Worm (Caenorhabditis elegans) whole organism, L4 larva: ENCODE measurements around the gene dmd-9.

Source experiments
- F10B5.3 ChIP-seq: sonication (generic microtip); optimal IDR thresholded peaks from 2 replicates; lab custom pipeline; 2016; ENCODE audit warnings: mild to moderate bottlenecking, missing genetic modification characterization, missing compliant biosample characterization
- ZK546.5 ChIP-seq, 2 experiments: sonication (generic microtip); optimal IDR thresholded peaks; 2 replicates each; lab custom pipeline; 2017; ENCODE audit warnings: missing biosample characterization in 2 of 2, missing genetic modification characterization in 2 of 2
- aly-2 ChIP-seq: sonication (generic microtip); optimal IDR thresholded peaks from 2 replicates; lab custom pipeline; 2018; ENCODE audit warnings: missing biosample characterization, missing genetic modification characterization
- ceh-28 ChIP-seq: fragments of 150-350 bp; optimal IDR thresholded peaks from 2 replicates; lab custom pipeline; 2014; ENCODE audit warnings: missing biosample characterization, missing genetic modification reagents, missing genetic modification characterization
- ceh-82 ChIP-seq: sonication (generic microtip); optimal IDR thresholded peaks from 2 replicates; lab custom pipeline; 2017; ENCODE audit warnings: missing biosample characterization, missing genetic modification characterization
- duxl-1 ChIP-seq: sonication (generic microtip); optimal IDR thresholded peaks from 2 replicates; lab custom pipeline; 2016; ENCODE audit warnings: mild to moderate bottlenecking, missing genetic modification characterization, moderate library complexity, missing compliant biosample characterization; ENCODE audit not compliant: poor library complexity
- dve-1 ChIP-seq: sonication (generic microtip); optimal IDR thresholded peaks from 2 replicates; lab custom pipeline; 2017; ENCODE audit warnings: antibody characterized with exemption, mild to moderate bottlenecking, missing genetic modification characterization, missing compliant biosample characterization; ENCODE audit not compliant: insufficient read depth
- egl-27 ChIP-seq: sonication (generic microtip); optimal IDR thresholded peaks from 3 replicates; lab custom pipeline; 2017; ENCODE audit warnings: missing biosample characterization, missing genetic modification reagents, missing genetic modification characterization
- egl-43 ChIP-seq: fragments of 200-800 bp; sonication (Bioruptor generic); IDR thresholded peaks from 2 replicates; pipeline ENCODE4 v1.3.6; 2022; ENCODE audit warnings: missing genetic modification reagents, missing genetic modification characterization, missing compliant biosample characterization
- fos-1 ChIP-seq: fragments of 150-350 bp; optimal IDR thresholded peaks from 2 replicates; lab custom pipeline; 2014; ENCODE audit warnings: missing biosample characterization, missing genetic modification characterization
- hlh-30 ChIP-seq: sonication (generic microtip); optimal IDR thresholded peaks from 2 replicates; lab custom pipeline; 2017; ENCODE audit warnings: antibody characterized with exemption, mild to moderate bottlenecking, missing genetic modification characterization, missing compliant biosample characterization; ENCODE audit not compliant: insufficient read depth
- hmg-1.1 ChIP-seq: fragments of 200-800 bp; sonication (Bioruptor generic); IDR thresholded peaks from 2 replicates; pipeline ENCODE4 v1.3.6; 2022; ENCODE audit warnings: missing genetic modification reagents, missing genetic modification characterization, missing compliant biosample characterization
- jun-1 ChIP-seq: fragments of 150-350 bp; optimal IDR thresholded peaks from 2 replicates; lab custom pipeline; 2014; ENCODE audit warnings: missing biosample characterization, missing genetic modification reagents, missing genetic modification characterization
- lin-13 ChIP-seq: fragments of 150-350 bp; optimal IDR thresholded peaks from 2 replicates; lab custom pipeline; 2014; ENCODE audit warnings: missing biosample characterization, missing genetic modification reagents, missing genetic modification characterization
- lin-38 ChIP-seq: fragments of 200-800 bp; sonication (Bioruptor generic); IDR thresholded peaks from 2 replicates; pipeline ENCODE4 v1.3.6; 2022; ENCODE audit warnings: missing genetic modification reagents, missing genetic modification characterization, missing compliant biosample characterization
- mdl-1 ChIP-seq, 2 experiments: fragments of 150-350 bp in 1 of 2; sonication (generic microtip) in 1 of 2; optimal IDR thresholded peaks; 2 replicates each; lab custom pipeline; 2014 to 2017; ENCODE audit warnings: missing biosample characterization in 2 of 2, missing genetic modification characterization in 2 of 2
- mdt-29 ChIP-seq: fragments of 200-800 bp; sonication (Bioruptor generic); IDR thresholded peaks from 2 replicates; pipeline ENCODE4 v1.3.6; 2022; ENCODE audit warnings: missing genetic modification reagents, missing genetic modification characterization, missing compliant biosample characterization
- mep-1 ChIP-seq: fragments of 150-350 bp; sonication (generic microtip); optimal IDR thresholded peaks from 3 replicates; lab custom pipeline; 2014; ENCODE audit warnings: missing biosample characterization, missing genetic modification characterization
- mes-2 ChIP-seq: sonication (generic microtip); optimal IDR thresholded peaks from 2 replicates; lab custom pipeline; 2016; ENCODE audit warnings: missing genotype, mild to moderate bottlenecking, missing genetic modification characterization, missing compliant biosample characterization; ENCODE audit not compliant: poor library complexity, severe bottlenecking
- nhr-10 ChIP-seq: fragments of 150-350 bp; optimal IDR thresholded peaks from 2 replicates; lab custom pipeline; 2014; ENCODE audit warnings: missing biosample characterization, missing genetic modification characterization
- nhr-111 ChIP-seq: fragments of 200-800 bp; sonication (Bioruptor generic); optimal IDR thresholded peaks from 2 replicates; lab custom pipeline; 2018; ENCODE audit warnings: mild to moderate bottlenecking, missing genetic modification characterization, missing compliant biosample characterization
- nhr-28 ChIP-seq: fragments of 150-350 bp; optimal IDR thresholded peaks from 2 replicates; lab custom pipeline; 2014; ENCODE audit warnings: missing biosample characterization, missing genetic modification characterization
- nhr-42 ChIP-seq: fragments of 200-800 bp; sonication (Bioruptor generic); IDR thresholded peaks from 2 replicates; pipeline ENCODE4 v1.3.6; 2022; ENCODE audit warnings: missing genetic modification characterization, missing compliant biosample characterization
- nhr-48 ChIP-seq: sonication (generic microtip); optimal IDR thresholded peaks from 2 replicates; lab custom pipeline; 2016; ENCODE audit warnings: mild to moderate bottlenecking, missing genetic modification characterization, missing compliant biosample characterization
- nhr-76 ChIP-seq: fragments of 150-350 bp; optimal IDR thresholded peaks from 2 replicates; lab custom pipeline; 2014; ENCODE audit warnings: missing biosample characterization, missing genetic modification characterization
- nhr-77 ChIP-seq: fragments of 150-350 bp; optimal IDR thresholded peaks from 2 replicates; lab custom pipeline; 2014; ENCODE audit warnings: missing biosample characterization, missing genetic modification characterization
- pqm-1 ChIP-seq: sonication (generic microtip); optimal IDR thresholded peaks from 2 replicates; lab custom pipeline; 2017; ENCODE audit warnings: missing biosample characterization, missing genetic modification characterization
- saeg-2 ChIP-seq: fragments of 200-800 bp; sonication (Bioruptor generic); IDR thresholded peaks from 2 replicates; pipeline ENCODE4 v1.3.6; 2022; ENCODE audit warnings: missing genetic modification reagents, missing genetic modification characterization, missing compliant biosample characterization
- sdz-12 ChIP-seq: fragments of 200-800 bp; sonication (Bioruptor generic); optimal IDR thresholded peaks from 2 replicates; lab custom pipeline; 2018; ENCODE audit warnings: mild to moderate bottlenecking, missing genetic modification characterization, missing compliant biosample characterization
- set-16 ChIP-seq: fragments of 200-800 bp; sonication (Bioruptor generic); IDR thresholded peaks from 2 replicates; pipeline ENCODE4 v1.3.6; 2022; ENCODE audit warnings: missing genetic modification reagents, missing genetic modification characterization, missing compliant biosample characterization
- spr-1 ChIP-seq: sonication (generic microtip); optimal IDR thresholded peaks from 2 replicates; lab custom pipeline; 2016; ENCODE audit warnings: mild to moderate bottlenecking, missing genetic modification characterization, missing compliant biosample characterization
- spr-3 ChIP-seq: fragments of 200-800 bp; sonication (Bioruptor generic); optimal IDR thresholded peaks from 2 replicates; lab custom pipeline; 2018; ENCODE audit warnings: mild to moderate bottlenecking, missing genetic modification characterization, missing compliant biosample characterization
- tag-97 ChIP-seq: fragments of 200-800 bp; sonication (Bioruptor generic); IDR thresholded peaks from 2 replicates; pipeline ENCODE4 v1.3.6; 2022; ENCODE audit warnings: missing genetic modification characterization, missing compliant biosample characterization
- vab-7 ChIP-seq: fragments of 200-800 bp; sonication (Bioruptor generic); IDR thresholded peaks from 2 replicates; pipeline ENCODE4 v1.3.6; 2022; ENCODE audit warnings: missing genetic modification reagents, missing genetic modification characterization, missing compliant biosample characterization
- zip-11 ChIP-seq: fragments of 200-800 bp; sonication (Bioruptor generic); IDR thresholded peaks from 2 replicates; pipeline ENCODE4 v1.3.6; 2022; ENCODE audit warnings: missing genetic modification characterization, missing compliant biosample characterization
- ztf-11 ChIP-seq: fragments of 150-350 bp; optimal IDR thresholded peaks from 2 replicates; lab custom pipeline; 2014; ENCODE audit warnings: missing biosample characterization, missing genetic modification characterization

Gene dmd-9

DNA sequence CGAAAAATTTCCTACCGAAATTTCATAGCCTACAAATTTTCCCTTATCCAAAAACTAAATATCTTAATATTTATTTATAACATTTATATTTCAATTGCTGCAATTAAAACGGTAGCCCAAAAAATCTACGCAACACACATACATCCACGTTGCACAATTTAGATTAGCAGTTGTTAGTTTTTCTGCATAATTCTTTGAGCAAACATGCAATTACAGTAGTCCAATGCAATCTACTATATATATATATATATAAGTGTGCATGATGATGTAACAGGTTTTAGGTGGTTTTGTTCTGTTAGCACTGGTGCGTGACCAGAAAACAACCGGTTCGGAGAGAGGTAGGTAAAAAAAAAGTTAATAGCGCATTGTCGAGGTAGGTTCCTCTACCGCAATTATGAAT, 17.0 kb upstream of the dmd-9 start:
- TF ChIP-seq egl-27 (tag; lab: Kevin White, UChicago) = no peak
- no peak for TF ChIP-seq F10B5.3 (tag; lab: Kevin White, UChicago)
- no peak for TF ChIP-seq ceh-82
- no peak for TF ChIP-seq mdt-29
- no peak for TF ChIP-seq mdl-1 (tag; optimal IDR thresholded peaks at IDR 0.05; lab: Kevin White, UChicago)
- no peak for TF ChIP-seq zip-11 (GFP tag; lab: Robert Waterston, UW)
- no peak for TF ChIP-seq spr-3 (GFP tag; lab: Kevin White, UChicago)
- no peak for TF ChIP-seq ztf-11 (tag; lab: Kevin White, UChicago)
- TF ChIP-seq, all 104 proteins: peak for 0

DNA sequence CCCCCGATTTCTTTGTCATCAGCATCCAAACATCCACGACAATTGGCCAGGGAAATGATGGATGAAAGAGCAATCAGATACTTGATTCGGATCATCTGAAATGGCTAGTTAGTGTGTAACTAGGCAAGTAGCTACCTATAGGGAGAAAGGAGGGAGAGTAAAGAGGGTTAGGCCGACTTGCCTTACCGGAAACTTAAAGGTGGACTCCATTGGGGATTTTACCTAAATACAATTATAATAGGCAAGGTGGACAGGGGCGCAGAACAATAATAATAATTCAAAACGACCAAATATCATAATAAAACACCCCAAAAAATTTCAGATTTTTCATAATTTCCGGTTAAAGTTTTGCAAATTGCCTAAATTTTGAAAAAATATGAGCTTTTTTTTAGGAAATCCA, 13.2 kb upstream of the dmd-9 start, which contains the start of gene clec-173:
TSS of gene clec-173 (minus strand) at position 101 of the 400 bp plus-strand sequence.
- no peak for TF ChIP-seq lin-38 (GFP tag; lab: Robert Waterston, UW)

DNA sequence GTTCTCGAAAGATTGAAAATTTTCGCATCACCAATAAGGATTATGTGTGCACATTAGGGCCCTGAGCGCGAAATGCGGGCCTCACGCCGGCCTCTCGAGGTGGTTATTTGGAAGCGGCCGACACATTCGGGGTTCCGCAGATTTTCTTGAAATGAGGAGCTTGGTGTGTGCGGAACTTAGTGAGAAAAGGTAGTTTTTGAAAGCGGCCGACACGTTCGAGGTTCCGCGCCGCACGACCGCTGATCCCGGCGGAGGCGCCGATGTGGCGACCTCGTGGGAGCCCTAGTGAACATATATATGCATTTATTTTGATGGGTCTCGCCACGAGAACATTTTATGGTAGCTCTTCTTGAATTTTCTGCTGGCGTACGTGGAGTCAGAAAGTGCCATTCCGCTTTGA, 12.5 kb upstream of the dmd-9 start:
- 0 out of 2 replicates have a peak, but pooled peaks have one; percentile 12 for TF ChIP-seq nhr-42 (GFP tag; lab: Robert Waterston, UW)
- no peak for TF ChIP-seq spr-1 (tag; lab: Kevin White, UChicago)
- TF ChIP-seq set-16 (GFP tag; lab: Robert Waterston, UW) = peak; percentile 73
- no peak for TF ChIP-seq nhr-76 (tag; lab: Kevin White, UChicago)
- TF ChIP-seq, all 104 proteins: peak for 2

DNA sequence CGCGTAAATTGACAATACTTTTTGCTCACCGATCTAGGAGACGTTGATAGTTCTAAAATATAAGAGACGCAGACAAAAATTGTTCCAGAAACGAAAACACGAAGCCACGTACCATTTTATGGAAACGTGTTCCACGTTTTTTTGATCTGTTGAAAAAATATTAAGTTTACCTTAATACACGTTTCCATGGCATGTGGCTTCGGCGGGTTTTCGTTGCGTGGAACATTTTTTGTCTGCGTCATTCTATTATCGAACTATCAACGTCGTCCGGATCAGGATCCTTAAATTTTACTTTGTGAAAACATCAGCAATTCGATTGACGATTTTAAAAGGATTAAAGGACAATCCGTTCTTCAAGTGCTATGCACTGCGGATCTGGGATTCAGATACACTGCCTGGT, 11.3 kb upstream of the dmd-9 start, which contains the start of gene T26C12.2:
TSS of gene T26C12.2 (minus strand) at position 101 of the 400 bp plus-strand sequence.
- TF ChIP-seq dve-1 (tag; lab: Kevin White, UChicago) = no peak
- no peak for TF ChIP-seq spr-3 (GFP tag; lab: Kevin White, UChicago)
- TF ChIP-seq fos-1 (tag; lab: Kevin White, UChicago) = no peak
- no peak for TF ChIP-seq mdt-29
- no peak for TF ChIP-seq mes-2 (tag; lab: Kevin White, UChicago)
- TF ChIP-seq duxl-1 (tag; lab: Kevin White, UChicago) = no peak
- TF ChIP-seq vab-7 (GFP tag; lab: Robert Waterston, UW) = no peak
- TF ChIP-seq saeg-2 (GFP tag; lab: Robert Waterston, UW) = no peak
- no peak for TF ChIP-seq pqm-1 (tag; lab: Kevin White, UChicago)
- TF ChIP-seq aly-2 (tag; lab: Kevin White, UChicago) = no peak
- no peak for TF ChIP-seq nhr-48 (tag; lab: Kevin White, UChicago)
- no peak for TF ChIP-seq lin-13 (GFP tag; lab: Kevin White, UChicago)
- TF ChIP-seq hmg-1.1 = no peak
- TF ChIP-seq tag-97 (GFP tag; lab: Robert Waterston, UW) = no peak

DNA sequence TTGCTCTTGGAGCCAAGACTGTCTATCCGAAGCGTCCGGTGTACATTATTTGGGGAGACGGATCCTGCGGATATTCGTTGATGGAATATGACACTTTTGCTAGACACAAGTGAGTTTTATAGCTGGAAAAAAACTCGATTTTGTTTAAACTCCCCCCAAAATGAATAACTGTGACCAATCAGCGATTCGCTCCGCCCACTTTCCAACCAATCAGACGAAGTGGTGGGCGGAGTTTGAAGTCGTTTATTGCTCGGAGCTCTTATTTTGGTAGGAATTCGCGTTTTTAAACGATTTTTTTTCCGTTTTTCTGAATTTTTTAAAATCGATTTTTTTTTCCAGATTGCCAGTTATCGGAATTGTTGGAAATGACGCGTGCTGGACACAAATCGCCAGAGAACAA, 7.4 kb upstream of the dmd-9 start:
- TF ChIP-seq ZK546.5 (tag; optimal IDR thresholded peaks at IDR 0.05; lab: Kevin White, UChicago) (no peak), mep-1 (tag; lab: Kevin White, UChicago) (no peak), nhr-28 (tag; lab: Kevin White, UChicago) (no peak), set-16 (GFP tag; lab: Robert Waterston, UW) (no peak), spr-1 (tag; lab: Kevin White, UChicago) (no peak), nhr-10 (tag; lab: Kevin White, UChicago) (no peak), sdz-12 (GFP tag; lab: Kevin White, UChicago) (no peak), nhr-111 (GFP tag; lab: Kevin White, UChicago) (no peak), spr-3 (GFP tag; lab: Kevin White, UChicago) (no peak), egl-43 (GFP tag; lab: Robert Waterston, UW) (no peak), lin-38 (GFP tag; lab: Robert Waterston, UW) (no peak), hlh-30 (tag; lab: Kevin White, UChicago) (no peak), nhr-77 (tag; lab: Kevin White, UChicago) (no peak), jun-1 (tag; lab: Kevin White, UChicago) (no peak), ceh-28 (tag; lab: Kevin White, UChicago) (no peak), lin-13 (GFP tag; lab: Kevin White, UChicago) (no peak)
